Worm (Caenorhabditis elegans): ENCODE results near the gene tag-234.

The tag-234 gene

DNA sequence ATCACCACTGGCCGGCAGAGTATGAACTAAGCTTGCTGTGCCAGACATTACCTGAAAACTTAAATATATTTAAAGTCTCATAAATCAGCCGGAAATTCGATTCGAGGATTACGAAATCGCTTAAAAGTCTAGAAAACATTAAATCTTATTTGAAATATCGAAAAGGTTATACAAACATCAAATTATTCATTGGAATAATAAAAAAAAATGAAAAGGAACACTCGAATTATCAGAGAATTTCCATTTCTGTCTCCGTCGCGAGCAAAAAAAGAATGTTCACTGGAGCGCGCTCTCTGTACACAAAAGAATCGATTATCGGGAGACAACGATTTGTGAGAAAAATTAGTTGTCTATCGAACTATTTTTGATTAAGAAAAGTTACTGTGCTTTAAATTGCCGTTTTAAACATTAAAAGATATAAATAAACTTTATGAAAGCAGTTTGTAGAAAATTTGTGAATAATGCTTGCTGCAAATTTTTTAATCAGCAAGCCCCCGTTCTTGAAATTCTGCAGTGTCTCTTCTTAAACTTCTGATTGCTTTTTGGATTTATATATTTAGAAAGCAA is 27.8 kb upstream of the tag-234 start, which contains the start of gene fzo-1:
fzo-1 (minus strand) TSS at position 51 of the 567 bp plus-strand sequence.
- TF ChIP-seq elt-1 (tag; optimal IDR thresholded peaks at IDR 0.05) (no peak), sma-3 (GFP tag; optimal IDR thresholded peaks at IDR 0.05) (peak; percentile 65), lsy-2 (tag; optimal IDR thresholded peaks at IDR 0.05) (peak in 1 of 2 experiments; percentile 68), crh-2 (tag; optimal IDR thresholded peaks at IDR 0.05) (peak; percentile 15), nhr-6 (tag; optimal IDR thresholded peaks at IDR 0.05) (no peak), zag-1 (tag; optimal IDR thresholded peaks at IDR 0.05) (no peak), nhr-25 (tag; optimal IDR thresholded peaks at IDR 0.05) (no peak), lin-13 (GFP tag; optimal IDR thresholded peaks at IDR 0.05) (no peak), C34F6.9 (tag; optimal IDR thresholded peaks at IDR 0.05) (peak; percentile 81), unc-55 (GFP tag; optimal IDR thresholded peaks at IDR 0.05) (peak; percentile 73), nhr-129 (tag; optimal IDR thresholded peaks at IDR 0.05) (peak; percentile 3), nhr-12 (tag; optimal IDR thresholded peaks at IDR 0.05) (no peak), unc-62 (GFP tag; optimal IDR thresholded peaks at IDR 0.05) (no peak), gmeb-1 (tag; optimal IDR thresholded peaks at IDR 0.05) (no peak), lin-11 (tag; optimal IDR thresholded peaks at IDR 0.05) (no peak), F13H6.1 (tag; optimal IDR thresholded peaks at IDR 0.05) (peak; percentile 21)

DNA sequence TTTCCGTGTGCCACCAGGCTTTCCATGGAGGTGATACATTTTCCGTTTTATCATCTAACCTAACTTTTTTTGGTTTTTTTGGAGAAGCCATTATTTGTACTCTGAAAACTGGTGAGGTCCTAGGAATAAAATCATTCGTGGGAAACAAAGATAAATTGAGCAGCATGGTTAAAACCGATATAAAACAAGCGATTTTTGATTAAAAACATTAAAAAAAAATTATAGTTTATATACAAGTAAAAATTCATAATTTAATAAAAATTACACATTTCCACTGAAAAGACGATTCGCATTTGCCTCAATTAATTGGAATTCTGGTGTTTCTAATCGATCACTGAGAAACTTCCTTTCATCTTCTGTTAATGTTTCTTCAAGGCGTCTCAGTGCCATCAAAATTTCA is 25.5 kb upstream of the tag-234 start, which contains the start of gene ZK1248.15:
ZK1248.15 (minus strand) TSS at position 101 of the 400 bp plus-strand sequence.
- no peak for TF ChIP-seq ceh-16 (tag; optimal IDR thresholded peaks at IDR 0.05)

DNA sequence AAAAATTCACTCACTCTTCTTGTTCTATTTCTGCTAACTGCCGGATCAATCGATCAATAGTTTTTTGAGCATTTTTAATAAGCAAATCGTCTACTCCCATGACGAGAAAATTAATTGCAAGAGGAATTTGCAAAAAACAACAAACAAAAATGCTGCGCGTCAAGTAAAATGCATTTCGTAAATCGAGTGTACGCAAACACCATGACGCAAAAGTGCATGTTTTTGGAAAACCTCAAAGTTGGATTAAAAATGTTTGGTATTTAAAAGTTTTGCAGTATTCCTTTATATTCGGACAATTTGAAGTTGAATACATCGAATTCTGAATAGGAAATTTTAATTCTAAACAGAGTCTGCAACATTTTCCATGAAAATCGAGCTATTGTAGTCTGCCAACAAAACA is 24.8 kb upstream of the tag-234 start, which contains the start of gene ZK1248.19:
ZK1248.19 (minus strand) TSS at position 188 of the 400 bp plus-strand sequence.
- TF ChIP-seq C34F6.9 (tag; optimal IDR thresholded peaks at IDR 0.05) (peak; percentile 36), aly-2 (tag; optimal IDR thresholded peaks at IDR 0.05) (no peak), mab-5 (tag; optimal IDR thresholded peaks at IDR 0.05) (no peak), egl-27 (tag; optimal IDR thresholded peaks at IDR 0.05) (no peak), nhr-21 (tag; optimal IDR thresholded peaks at IDR 0.05) (no peak), sma-9 (GFP tag; optimal IDR thresholded peaks at IDR 0.05) (peak; percentile 13), sma-9 (tag; optimal IDR thresholded peaks at IDR 0.05) (no peak), mdl-1 (tag; optimal IDR thresholded peaks at IDR 0.05) (no peak), gmeb-1 (tag; optimal IDR thresholded peaks at IDR 0.05) (peak; percentile 34), R02D3.7 (tag; optimal IDR thresholded peaks at IDR 0.05) (peak; percentile 67), sma-3 (GFP tag; optimal IDR thresholded peaks at IDR 0.05) (no peak), unc-55 (GFP tag; optimal IDR thresholded peaks at IDR 0.05) (peak; percentile 57), skn-1 (tag; optimal IDR thresholded peaks at IDR 0.05) (no peak), alr-1 (tag; optimal IDR thresholded peaks at IDR 0.05) (no peak), lsy-2 (tag; optimal IDR thresholded peaks at IDR 0.05) (peak; percentile 4 to 63), unc-39 (tag; optimal IDR thresholded peaks at IDR 0.05) (no peak), nhr-129 (tag; optimal IDR thresholded peaks at IDR 0.05) (peak; percentile 44)

DNA sequence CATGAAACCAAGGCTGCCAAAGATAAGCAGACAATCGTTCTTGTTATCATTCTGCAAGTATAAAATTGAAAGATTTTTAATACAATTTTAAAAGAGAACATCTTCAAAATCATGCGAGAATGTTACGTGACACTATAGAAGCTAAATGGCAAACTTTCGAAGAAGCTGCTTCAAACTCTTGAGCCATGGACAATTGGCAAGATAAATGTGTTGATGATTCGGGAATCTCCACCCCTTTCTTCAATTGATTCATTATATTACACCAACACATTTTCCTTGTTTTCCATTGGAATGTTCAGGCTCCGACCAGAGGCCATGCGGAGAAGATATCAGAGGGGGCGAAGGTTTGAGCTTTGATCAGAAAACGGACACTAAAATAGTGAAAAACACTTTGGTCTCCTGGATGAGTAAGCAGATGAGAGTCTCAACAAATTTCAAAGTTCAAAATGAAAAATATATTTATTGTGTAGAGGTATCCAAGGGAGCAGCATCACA is 22.9 kb upstream of the tag-234 start, which contains the start of gene lec-5:
lec-5 (minus strand) TSS at position 51 of the 495 bp plus-strand sequence.
- TF ChIP-seq egl-27 (tag; optimal IDR thresholded peaks at IDR 0.05) (no peak), skn-1 (tag; optimal IDR thresholded peaks at IDR 0.05) (no peak), sma-3 (GFP tag; optimal IDR thresholded peaks at IDR 0.05) (no peak), nhr-25 (tag; optimal IDR thresholded peaks at IDR 0.05) (no peak), unc-39 (tag; optimal IDR thresholded peaks at IDR 0.05) (no peak), dmd-4 (tag; optimal IDR thresholded peaks at IDR 0.05) (no peak), sem-4 (tag; optimal IDR thresholded peaks at IDR 0.05) (no peak), aly-2 (tag; optimal IDR thresholded peaks at IDR 0.05) (no peak), mab-5 (tag; optimal IDR thresholded peaks at IDR 0.05) (peak; percentile 25), C34F6.9 (tag; optimal IDR thresholded peaks at IDR 0.05) (no peak), ztf-11 (tag; optimal IDR thresholded peaks at IDR 0.05) (no peak), ceh-82 (tag; optimal IDR thresholded peaks at IDR 0.05) (no peak), sma-9 (GFP tag; optimal IDR thresholded peaks at IDR 0.05) (peak; percentile 60), sma-9 (tag; optimal IDR thresholded peaks at IDR 0.05) (no peak), lsy-2 (tag; optimal IDR thresholded peaks at IDR 0.05) (peak in 1 of 2 experiments; percentile 33), snpc-4 (tag; optimal IDR thresholded peaks at IDR 0.05) (no peak), nhr-129 (tag; optimal IDR thresholded peaks at IDR 0.05) (peak; percentile 45), nhr-237 (tag; optimal IDR thresholded peaks at IDR 0.05) (no peak), F13H6.1 (tag; optimal IDR thresholded peaks at IDR 0.05) (peak; percentile 48), lin-39 (tag; optimal IDR thresholded peaks at IDR 0.05) (no peak), alr-1 (tag; optimal IDR thresholded peaks at IDR 0.05) (no peak)

Measured in whole organism, L2 larva.